Fruit fly (Drosophila melanogaster) whole organism, prepupa: ENCODE measurements around the gene CG6652.

Experiments
- CG11762 ChIP-seq: fragments of 200-800 bp; sonication (Bioruptor generic); optimal IDR thresholded peaks from 3 replicates; lab custom pipeline; 2016; ENCODE audit warnings: missing biosample characterization, missing genetic modification characterization; ENCODE audit not compliant: insufficient read depth
- CG31627 ChIP-seq: fragments of 200-800 bp; sonication (Bioruptor generic); optimal IDR thresholded peaks from 3 replicates; lab custom pipeline; 2016; ENCODE audit warnings: missing biosample characterization, missing genetic modification characterization
- Eip78C ChIP-seq: fragments of 200-800 bp; sonication (Bioruptor generic); peaks from one replicate; lab custom pipeline; 2016; ENCODE audit warnings: missing biosample characterization, missing genetic modification characterization
- Gug ChIP-seq: fragments of 200-800 bp; sonication (Bioruptor generic); IDR thresholded peaks from 2 replicates; pipeline ENCODE4 v1.3.6; 2022; ENCODE audit warnings: missing biosample characterization, missing genetic modification characterization
- cyc ChIP-seq: fragments of 200-800 bp; sonication (Bioruptor generic); optimal IDR thresholded peaks from 3 replicates; lab custom pipeline; 2016; ENCODE audit warnings: missing biosample characterization, missing genetic modification characterization
- fd59A ChIP-seq: fragments of 200-800 bp; sonication (Bioruptor generic); optimal IDR thresholded peaks from 2 replicates; lab custom pipeline; 2017; ENCODE audit warnings: missing biosample characterization, mild to moderate bottlenecking, missing genetic modification characterization, missing genetic modification reagents
- lz ChIP-seq: fragments of 200-800 bp; sonication (Bioruptor generic); optimal IDR thresholded peaks from 3 replicates; lab custom pipeline; 2016; ENCODE audit warnings: missing biosample characterization, missing genetic modification characterization

DNA sequence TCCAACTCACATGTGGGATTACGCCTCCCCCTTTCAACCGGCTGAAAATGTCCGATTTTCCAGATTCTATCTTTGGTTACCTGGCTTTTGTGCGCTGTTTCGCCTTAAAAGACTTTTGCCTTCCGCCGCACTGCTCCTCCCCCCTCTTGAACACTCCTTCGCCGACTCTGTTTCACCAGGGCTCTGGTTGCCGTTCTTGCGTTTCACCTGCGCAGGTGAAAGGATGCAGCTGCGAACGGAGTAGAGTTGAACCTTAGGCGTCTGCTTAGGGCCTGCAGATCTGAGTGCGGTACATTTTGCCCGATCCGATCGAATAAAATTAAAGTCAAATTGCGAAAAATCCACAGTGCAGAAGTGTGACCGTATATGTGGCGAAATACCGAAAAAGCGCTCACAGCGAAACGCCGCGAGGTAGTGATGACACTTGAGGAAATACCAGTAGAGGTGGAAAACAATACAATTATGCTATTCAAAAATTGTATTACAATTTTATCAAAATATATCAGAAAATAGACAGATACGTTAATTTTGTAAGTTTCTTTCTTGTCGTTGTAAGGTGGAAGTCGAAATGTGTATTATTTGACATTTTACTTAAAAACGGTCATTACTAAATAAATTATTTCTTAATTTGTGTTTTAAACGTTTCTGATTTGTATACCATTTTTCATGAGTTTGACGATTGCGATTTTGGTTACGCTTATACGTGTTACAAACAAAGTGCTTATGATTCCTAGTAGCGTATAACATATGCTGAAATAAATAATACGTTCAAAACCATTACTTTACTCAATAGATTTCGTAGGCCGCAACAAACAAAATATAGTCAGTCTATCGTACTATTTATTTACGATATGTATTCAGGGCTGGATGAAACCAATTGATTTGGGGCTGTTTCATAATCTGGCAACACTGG is 6.7 kb downstream of the CG6652 start, which contains the start of the genes CG6664 and CG7728:
- TF ChIP-seq CG11762 (GFP tag; lab: Kevin White, UChicago): peak; percentile 37
- peak; percentile 65 for TF ChIP-seq CG31627 (GFP tag; lab: Kevin White, UChicago)
- TF ChIP-seq fd59A (GFP tag; lab: Kevin White, UChicago): peak; percentile 34
- TF ChIP-seq Eip78C (GFP tag; lab: Kevin White, UChicago): peak; percentile 60
- no peak for TF ChIP-seq Gug (GFP tag; lab: Robert Waterston, UW)
- TF ChIP-seq lz: peak; percentile 71
- TF ChIP-seq cyc (GFP tag; lab: Kevin White, UChicago): peak; percentile 57
